Worm (Caenorhabditis elegans) whole organism, L4 larva: Measurements from ENCODE around the gene spd-3.

ENCODE experiments used
- F10B5.3 ChIP-seq: sonication (generic microtip); optimal IDR thresholded peaks from 2 replicates; lab custom pipeline; 2016; ENCODE audit warnings: mild to moderate bottlenecking, missing genetic modification characterization, missing compliant biosample characterization
- Y48G9A.11 ChIP-seq: fragments of 200-800 bp; sonication (Bioruptor generic); IDR thresholded peaks from 2 replicates; pipeline ENCODE4 v1.3.6; 2022; ENCODE audit warnings: missing genetic modification reagents, missing genetic modification characterization, missing compliant biosample characterization
- Y75B8A.6 ChIP-seq: fragments of 200-800 bp; sonication (Bioruptor generic); IDR thresholded peaks from 2 replicates; pipeline ENCODE4 v1.3.6; 2022; ENCODE audit warnings: missing genetic modification reagents, missing genetic modification characterization, missing compliant biosample characterization
- aha-1 ChIP-seq: fragments of 150-350 bp; peaks from one replicate; lab custom pipeline; 2014; ENCODE audit warnings: missing biosample characterization, missing genetic modification characterization
- aly-2 ChIP-seq: sonication (generic microtip); optimal IDR thresholded peaks from 2 replicates; lab custom pipeline; 2018; ENCODE audit warnings: missing biosample characterization, missing genetic modification characterization
- ceh-28 ChIP-seq: fragments of 150-350 bp; optimal IDR thresholded peaks from 2 replicates; lab custom pipeline; 2014; ENCODE audit warnings: missing biosample characterization, missing genetic modification reagents, missing genetic modification characterization
- daf-16 ChIP-seq, 3 experiments: sonication (generic microtip); optimal IDR thresholded peaks; 2 replicates each; lab custom pipeline; 2016 to 2017; ENCODE audit warnings: missing genetic modification characterization in 3 of 3, missing genetic modification reagents in 3 of 3, mild to moderate bottlenecking in 2 of 3, missing compliant biosample characterization in 2 of 3, missing biosample characterization in 1 of 3, moderate library complexity in 1 of 3
- daf-19 ChIP-seq: fragments of 200-800 bp; sonication (Bioruptor generic); conservative IDR thresholded peaks from 2 replicates; pipeline ENCODE4 v1.3.6; 2022; ENCODE audit warnings: missing genetic modification characterization, missing compliant biosample characterization
- dmd-6 ChIP-seq: fragments of 200-800 bp; sonication (Bioruptor generic); IDR thresholded peaks from 2 replicates; pipeline ENCODE4 v1.3.6; 2022; ENCODE audit warnings: missing genetic modification reagents, missing genetic modification characterization, missing compliant biosample characterization
- duxl-1 ChIP-seq: sonication (generic microtip); optimal IDR thresholded peaks from 2 replicates; lab custom pipeline; 2016; ENCODE audit warnings: mild to moderate bottlenecking, missing genetic modification characterization, moderate library complexity, missing compliant biosample characterization; ENCODE audit not compliant: poor library complexity
- dve-1 ChIP-seq: sonication (generic microtip); optimal IDR thresholded peaks from 2 replicates; lab custom pipeline; 2017; ENCODE audit warnings: antibody characterized with exemption, mild to moderate bottlenecking, missing genetic modification characterization, missing compliant biosample characterization; ENCODE audit not compliant: insufficient read depth
- fkh-10 ChIP-seq: fragments of 150-350 bp; optimal IDR thresholded peaks from 2 replicates; lab custom pipeline; 2014; ENCODE audit warnings: missing biosample characterization, missing genetic modification reagents, missing genetic modification characterization
- fos-1 ChIP-seq: fragments of 150-350 bp; optimal IDR thresholded peaks from 2 replicates; lab custom pipeline; 2014; ENCODE audit warnings: missing biosample characterization, missing genetic modification characterization
- hif-1 ChIP-seq, 2 experiments: sonication (generic microtip); optimal IDR thresholded peaks; 2 replicates each; lab custom pipeline; 2016 to 2017; ENCODE audit warnings: missing compliant biosample characterization in 2 of 2, missing genetic modification characterization in 2 of 2, missing genetic modification reagents in 2 of 2, missing genotype in 2 of 2, mild to moderate bottlenecking in 1 of 2
- hlh-30 ChIP-seq: sonication (generic microtip); optimal IDR thresholded peaks from 2 replicates; lab custom pipeline; 2017; ENCODE audit warnings: antibody characterized with exemption, mild to moderate bottlenecking, missing genetic modification characterization, missing compliant biosample characterization; ENCODE audit not compliant: insufficient read depth
- jun-1 ChIP-seq: fragments of 150-350 bp; optimal IDR thresholded peaks from 2 replicates; lab custom pipeline; 2014; ENCODE audit warnings: missing biosample characterization, missing genetic modification reagents, missing genetic modification characterization
- lin-13 ChIP-seq: fragments of 150-350 bp; optimal IDR thresholded peaks from 2 replicates; lab custom pipeline; 2014; ENCODE audit warnings: missing biosample characterization, missing genetic modification reagents, missing genetic modification characterization
- lin-29 ChIP-seq: fragments of 200-800 bp; sonication (Bioruptor generic); IDR thresholded peaks from 2 replicates; pipeline ENCODE4 v1.3.6; 2022; ENCODE audit warnings: missing genetic modification reagents, missing genetic modification characterization, missing compliant biosample characterization
- lsy-2 ChIP-seq, 2 experiments: fragments of 150-350 bp in 1 of 2; sonication (generic microtip) in 1 of 2; optimal IDR thresholded peaks; 2 replicates each; lab custom pipeline; 2014 to 2017; ENCODE audit warnings: missing biosample characterization in 2 of 2, missing genetic modification characterization in 2 of 2
- madf-5 ChIP-seq, 2 experiments: fragments of 200-800 bp; sonication (Bioruptor generic); IDR thresholded peaks; 2 replicates each; pipeline ENCODE4 v1.3.6; 2022; ENCODE audit warnings: missing compliant biosample characterization in 2 of 2, missing genetic modification characterization in 2 of 2
- mdl-1 ChIP-seq, 2 experiments: fragments of 150-350 bp in 1 of 2; sonication (generic microtip) in 1 of 2; optimal IDR thresholded peaks; 2 replicates each; lab custom pipeline; 2014 to 2017; ENCODE audit warnings: missing biosample characterization in 2 of 2, missing genetic modification characterization in 2 of 2
- mep-1 ChIP-seq: fragments of 150-350 bp; sonication (generic microtip); optimal IDR thresholded peaks from 3 replicates; lab custom pipeline; 2014; ENCODE audit warnings: missing biosample characterization, missing genetic modification characterization
- mxl-2 ChIP-seq: fragments of 200-800 bp; sonication (Bioruptor generic); conservative IDR thresholded peaks from 2 replicates; pipeline ENCODE4 v1.3.6; 2022; ENCODE audit warnings: missing genetic modification reagents, missing genetic modification characterization, missing compliant biosample characterization
- nhr-111 ChIP-seq: fragments of 200-800 bp; sonication (Bioruptor generic); optimal IDR thresholded peaks from 2 replicates; lab custom pipeline; 2018; ENCODE audit warnings: mild to moderate bottlenecking, missing genetic modification characterization, missing compliant biosample characterization
- nhr-28 ChIP-seq: fragments of 150-350 bp; optimal IDR thresholded peaks from 2 replicates; lab custom pipeline; 2014; ENCODE audit warnings: missing biosample characterization, missing genetic modification characterization
- nhr-77 ChIP-seq: fragments of 150-350 bp; optimal IDR thresholded peaks from 2 replicates; lab custom pipeline; 2014; ENCODE audit warnings: missing biosample characterization, missing genetic modification characterization
- pqm-1 ChIP-seq: sonication (generic microtip); optimal IDR thresholded peaks from 2 replicates; lab custom pipeline; 2017; ENCODE audit warnings: missing biosample characterization, missing genetic modification characterization
- saeg-2 ChIP-seq: fragments of 200-800 bp; sonication (Bioruptor generic); IDR thresholded peaks from 2 replicates; pipeline ENCODE4 v1.3.6; 2022; ENCODE audit warnings: missing genetic modification reagents, missing genetic modification characterization, missing compliant biosample characterization
- snpc-4 ChIP-seq: fragments of 150-350 bp; optimal IDR thresholded peaks from 2 replicates; lab custom pipeline; 2014; ENCODE audit warnings: missing biosample characterization, missing genetic modification characterization
- spr-1 ChIP-seq: sonication (generic microtip); optimal IDR thresholded peaks from 2 replicates; lab custom pipeline; 2016; ENCODE audit warnings: mild to moderate bottlenecking, missing genetic modification characterization, missing compliant biosample characterization
- unc-62 ChIP-seq, 3 experiments: fragments of 150-350 bp in 1 of 3; sonication (generic microtip); optimal IDR thresholded peaks in 2 of 3; peaks in 1 of 3; 1 replicate in 1 of 3; 2 replicates in 2 of 3; lab custom pipeline; 2014 to 2017; ENCODE audit warnings: missing biosample characterization in 3 of 3, missing genetic modification characterization in 3 of 3, missing genetic modification reagents in 3 of 3, missing genotype in 1 of 3
- zfp-2 ChIP-seq: sonication (generic microtip); optimal IDR thresholded peaks from 2 replicates; lab custom pipeline; 2016; ENCODE audit warnings: mild to moderate bottlenecking, missing genetic modification characterization, missing compliant biosample characterization
- zfp-3 ChIP-seq: fragments of 200-800 bp; sonication (Bioruptor generic); conservative IDR thresholded peaks from 2 replicates; pipeline ENCODE4 v1.3.6; 2022; ENCODE audit warnings: missing genetic modification reagents, missing genetic modification characterization, missing compliant biosample characterization

The spd-3 gene

ce11 chrIV:6803294-6803693 lies 40.8 kb downstream of the spd-3 start:
- TF ChIP-seq snpc-4 (no peak), madf-5 (GFP tag; IDR thresholded peaks at IDR 0.05; lab: Robert Waterston, UW) (no peak), spr-1 (tag; lab: Kevin White, UChicago) (no peak), dve-1 (tag; lab: Kevin White, UChicago) (no peak), F10B5.3 (tag; lab: Kevin White, UChicago) (no peak), lsy-2 (tag; optimal IDR thresholded peaks at IDR 0.05; lab: Kevin White, UChicago) (no peak), zfp-2 (tag; lab: Kevin White, UChicago) (no peak), lin-29 (GFP tag; lab: Robert Waterston, UW) (no peak), nhr-111 (GFP tag; lab: Kevin White, UChicago) (no peak), daf-16 (GFP tag; optimal IDR thresholded peaks at IDR 0.05; lab: Kevin White, UChicago) (no peak), daf-16 (tag; optimal IDR thresholded peaks at IDR 0.05; lab: Kevin White, UChicago) (no peak), saeg-2 (no peak), lin-13 (GFP tag; lab: Kevin White, UChicago) (no peak), hif-1 (tag; optimal IDR thresholded peaks at IDR 0.05; lab: Kevin White, UChicago) (no peak)
- TF ChIP-seq, all 104 proteins: peak for 0

- TF ChIP-seq pqm-1 (tag; lab: Kevin White, UChicago) (no peak), daf-16 (GFP tag; optimal IDR thresholded peaks at IDR 0.05; lab: Kevin White, UChicago) (peak in 1 of 2 experiments; percentile 3), daf-16 (tag; optimal IDR thresholded peaks at IDR 0.05; lab: Kevin White, UChicago) (no peak), Y48G9A.11 (GFP tag; lab: Robert Waterston, UW) (no peak), fos-1 (peak; percentile 47), hif-1 (tag; optimal IDR thresholded peaks at IDR 0.05; lab: Kevin White, UChicago) (no peak), aly-2 (tag; lab: Kevin White, UChicago) (no peak), mxl-2 (no peak), jun-1 (tag; lab: Kevin White, UChicago) (no peak), mdl-1 (tag; optimal IDR thresholded peaks at IDR 0.05; lab: Kevin White, UChicago) (no peak), fkh-10 (GFP tag; lab: Kevin White, UChicago) (no peak), nhr-77 (no peak), nhr-28 (tag; lab: Kevin White, UChicago) (peak; percentile 3), Y75B8A.6 (GFP tag; lab: Robert Waterston, UW) (no peak), ceh-28 (tag; lab: Kevin White, UChicago) (no peak), snpc-4 (no peak), hlh-30 (tag; lab: Kevin White, UChicago) (peak; percentile 37)
Observed at ce11 chrIV:6803805-6804344, 41.4 kb downstream of the spd-3 start.

ce11 chrIV:6804815-6805214 lies 42.3 kb downstream of the spd-3 start, which contains the start of gene C17H12.37:
TSS of gene C17H12.37 (plus strand) at chrIV:6805115.
- no peak for TF ChIP-seq mdl-1 (tag; optimal IDR thresholded peaks at IDR 0.05; lab: Kevin White, UChicago)
- no peak for TF ChIP-seq dmd-6 (GFP tag; lab: Robert Waterston, UW)
- no peak for TF ChIP-seq saeg-2
- no peak for TF ChIP-seq daf-19 (GFP tag; lab: Robert Waterston, UW)
- no peak for TF ChIP-seq lsy-2 (tag; optimal IDR thresholded peaks at IDR 0.05; lab: Kevin White, UChicago)
- peak; percentile 14 for TF ChIP-seq aha-1
- TF ChIP-seq duxl-1 (tag; lab: Kevin White, UChicago) = no peak
- TF ChIP-seq hlh-30 (tag; lab: Kevin White, UChicago) = no peak
- TF ChIP-seq zfp-3 = no peak
- no peak for TF ChIP-seq mep-1 (tag; lab: Kevin White, UChicago)
- TF ChIP-seq unc-62 (GFP tag; optimal IDR thresholded peaks at IDR 0.05 in 1 of 2; lab: Kevin White, UChicago) = peak in 1 of 2 experiments; percentile 39
- no peak for TF ChIP-seq unc-62 (tag; optimal IDR thresholded peaks at IDR 0.05; lab: Kevin White, UChicago)
